Fruit fly (Drosophila melanogaster) whole organism, embryonic: Measurements from ENCODE around the gene CG4009.

Source experiments
- ATbp ChIP-seq: fragments of 200-800 bp; sonication (Bioruptor generic); optimal IDR thresholded peaks from 2 replicates; lab custom pipeline; 2017; ENCODE audit warnings: missing biosample characterization, mild to moderate bottlenecking, missing genetic modification characterization, missing genetic modification reagents
- B-H2 ChIP-seq: fragments of 200-800 bp; sonication (Bioruptor generic); optimal IDR thresholded peaks from 2 replicates; lab custom pipeline; 2018; ENCODE audit warnings: missing biosample characterization, mild to moderate bottlenecking, missing genetic modification characterization
- Bgb ChIP-seq: fragments of 200-800 bp; sonication (Bioruptor generic); IDR thresholded peaks from 2 replicates; pipeline ENCODE4 v1.3.6; 2022; ENCODE audit warnings: missing biosample characterization, missing genetic modification characterization; ENCODE audit not compliant: partially characterized antibody
- CG10366 ChIP-seq: fragments of 200-800 bp; sonication (Bioruptor generic); IDR thresholded peaks from 2 replicates; pipeline ENCODE4 v1.3.6; 2022; ENCODE audit warnings: missing biosample characterization, missing genetic modification characterization
- CG11456 ChIP-seq: fragments of 200-800 bp; sonication (Bioruptor generic); IDR thresholded peaks from 3 replicates; pipeline ENCODE4 v1.3.6; 2022; ENCODE audit warnings: missing biosample characterization, missing genetic modification characterization
- CG13287 ChIP-seq: fragments of 200-800 bp; sonication (Bioruptor generic); IDR thresholded peaks from 2 replicates; pipeline ENCODE4 v1.3.6; 2022; ENCODE audit warnings: missing biosample characterization, missing genetic modification characterization; ENCODE audit not compliant: partially characterized antibody
- CG15269 ChIP-seq: fragments of 200-800 bp; sonication (Bioruptor generic); optimal IDR thresholded peaks from 2 replicates; lab custom pipeline; 2018; ENCODE audit warnings: missing biosample characterization, mild to moderate bottlenecking, missing genetic modification characterization, moderate library complexity
- CG15479 ChIP-seq: fragments of 200-800 bp; sonication (Bioruptor generic); optimal IDR thresholded peaks from 3 replicates; lab custom pipeline; 2019; ENCODE audit warnings: missing biosample characterization, mild to moderate bottlenecking, missing genetic modification characterization, moderate library complexity
- CG16779 ChIP-seq: fragments of 200-800 bp; sonication (Bioruptor generic); IDR thresholded peaks from 2 replicates; pipeline ENCODE4 v1.3.6; 2022; ENCODE audit warnings: missing biosample characterization, missing genetic modification characterization
- CG17802 ChIP-seq: fragments of 200-800 bp; sonication (Bioruptor generic); optimal IDR thresholded peaks from 2 replicates; lab custom pipeline; 2018; ENCODE audit warnings: missing biosample characterization, mild to moderate bottlenecking, missing genetic modification characterization, moderate library complexity
- CG2116 ChIP-seq: fragments of 200-800 bp; sonication (Bioruptor generic); optimal IDR thresholded peaks from 3 replicates; lab custom pipeline; 2018; ENCODE audit warnings: missing biosample characterization, mild to moderate bottlenecking, missing genetic modification characterization
- CG2678 ChIP-seq: fragments of 200-800 bp; sonication (Bioruptor generic); optimal IDR thresholded peaks from 3 replicates; lab custom pipeline; 2019; ENCODE audit warnings: missing biosample characterization, mild to moderate bottlenecking, missing genetic modification characterization, moderate library complexity
- CG31224 ChIP-seq: fragments of 200-800 bp; sonication (Bioruptor generic); IDR thresholded peaks from 2 replicates; pipeline ENCODE4 v1.3.6; 2022; ENCODE audit warnings: missing biosample characterization, missing genetic modification characterization
- CG4360 ChIP-seq: fragments of 200-800 bp; sonication (Bioruptor generic); IDR thresholded peaks from 2 replicates; pipeline ENCODE4 v1.3.6; 2022; ENCODE audit warnings: missing biosample characterization, missing genetic modification characterization
- CG4617 ChIP-seq: fragments of 200-800 bp; sonication (Bioruptor generic); optimal IDR thresholded peaks from 3 replicates; lab custom pipeline; 2016; ENCODE audit warnings: missing biosample characterization, missing genetic modification characterization, borderline replicate concordance
- CG6254 ChIP-seq: fragments of 200-800 bp; sonication (Bioruptor generic); optimal IDR thresholded peaks from 3 replicates; lab custom pipeline; 2017; ENCODE audit warnings: mild to moderate bottlenecking, missing biosample characterization, missing genetic modification reagents, missing genetic modification characterization
- CG7271 ChIP-seq: fragments of 200-800 bp; sonication (Bioruptor generic); optimal IDR thresholded peaks from 2 replicates; lab custom pipeline; 2018; ENCODE audit warnings: missing biosample characterization, mild to moderate bottlenecking, missing genetic modification characterization, moderate library complexity
- CG7928 ChIP-seq: fragments of 200-800 bp; sonication (Bioruptor generic); optimal IDR thresholded peaks from 2 replicates; lab custom pipeline; 2017; ENCODE audit warnings: missing biosample characterization, mild to moderate bottlenecking, missing genetic modification characterization
- CG8359 ChIP-seq: fragments of 200-800 bp; sonication (Bioruptor generic); optimal IDR thresholded peaks from 2 replicates; lab custom pipeline; 2017; ENCODE audit warnings: missing biosample characterization, mild to moderate bottlenecking, missing genetic modification characterization, borderline replicate concordance
- CG8478 ChIP-seq: fragments of >200 bp; optimal IDR thresholded peaks from 2 replicates; lab custom pipeline; 2018
- CG9437 ChIP-seq: fragments of 200-800 bp; sonication (Bioruptor generic); optimal IDR thresholded peaks from 2 replicates; lab custom pipeline; 2018; ENCODE audit warnings: missing biosample characterization, mild to moderate bottlenecking, missing genetic modification characterization
- CrebB ChIP-seq: fragments of 200-800 bp; sonication (Bioruptor generic); optimal IDR thresholded peaks from 3 replicates; lab custom pipeline; 2018; ENCODE audit warnings: missing biosample characterization, mild to moderate bottlenecking, missing genetic modification characterization
- D ChIP-seq, 2 experiments: fragments of 200-800 bp in 1 of 2; fragments of >200 bp in 1 of 2; sonication (Bioruptor generic) in 1 of 2; optimal IDR thresholded peaks; 2 replicates in 1 of 2; 3 replicates in 1 of 2; lab custom pipeline; 2017; ENCODE audit warnings: mild to moderate bottlenecking in 1 of 2, missing biosample characterization in 1 of 2, missing genetic modification characterization in 1 of 2, missing genetic modification reagents in 1 of 2
- E2f1 ChIP-seq: fragments of 200-800 bp; sonication (Bioruptor generic); IDR thresholded peaks from 2 replicates; pipeline ENCODE4 v1.3.6; 2022; ENCODE audit warnings: missing biosample characterization, missing genetic modification characterization
- Eip74EF ChIP-seq, 2 experiments: fragments of 200-800 bp in 1 of 2; fragments of >200 bp in 1 of 2; sonication (Bioruptor generic) in 1 of 2; optimal IDR thresholded peaks; 2 replicates each; lab custom pipeline; 2017 to 2019; ENCODE audit warnings: missing biosample characterization in 2 of 2, missing genetic modification characterization in 2 of 2, mild to moderate bottlenecking in 1 of 2, moderate library complexity in 1 of 2
- Ets65A ChIP-seq: fragments of 200-800 bp; sonication (Bioruptor generic); peaks from one replicate; lab custom pipeline; 2016; ENCODE audit warnings: missing biosample characterization, missing genetic modification characterization
- Fer2 ChIP-seq: fragments of 200-800 bp; sonication (Bioruptor generic); optimal IDR thresholded peaks from 2 replicates; lab custom pipeline; 2018; ENCODE audit warnings: missing biosample characterization, mild to moderate bottlenecking, missing genetic modification characterization, moderate library complexity
- H15 ChIP-seq: fragments of 200-800 bp; sonication (Bioruptor generic); IDR thresholded peaks from 3 replicates; pipeline ENCODE4 v1.3.6; 2022; ENCODE audit warnings: missing biosample characterization, missing genetic modification characterization
- Hand ChIP-seq: fragments of 200-800 bp; sonication (Bioruptor generic); optimal IDR thresholded peaks from 2 replicates; lab custom pipeline; 2017; ENCODE audit warnings: mild to moderate bottlenecking, missing biosample characterization, missing genetic modification reagents, missing genetic modification characterization
- Hr39 ChIP-seq: fragments of >200 bp; optimal IDR thresholded peaks from 2 replicates; lab custom pipeline; 2017
- MTF-1 ChIP-seq: fragments of 200-800 bp; sonication (Bioruptor generic); optimal IDR thresholded peaks from 2 replicates; lab custom pipeline; 2018; ENCODE audit warnings: missing biosample characterization, mild to moderate bottlenecking, missing genetic modification characterization, borderline replicate concordance
- NK7.1 ChIP-seq: fragments of 200-800 bp; sonication (Bioruptor generic); optimal IDR thresholded peaks from 3 replicates; lab custom pipeline; 2016; ENCODE audit warnings: missing biosample characterization, missing genetic modification characterization
- Pdp1 ChIP-seq, 2 experiments: fragments of 200-800 bp; sonication (Bioruptor generic); optimal IDR thresholded peaks; 3 replicates each; lab custom pipeline; 2016; ENCODE audit warnings: missing biosample characterization in 2 of 2, missing genetic modification characterization in 2 of 2, mild to moderate bottlenecking in 1 of 2, moderate library complexity in 1 of 2
- TFAM ChIP-seq: fragments of 200-800 bp; sonication (Bioruptor generic); optimal IDR thresholded peaks from 2 replicates; lab custom pipeline; 2017; ENCODE audit warnings: missing biosample characterization, missing genetic modification characterization, inconsistent platforms
- Trl ChIP-seq, 3 experiments: fragments of >200 bp in 2 of 3; fragments of 200-800 bp in 1 of 3; sonication (Bioruptor generic) in 1 of 3; optimal IDR thresholded peaks; 2 replicates in 1 of 3; 3 replicates in 2 of 3; lab custom pipeline; 2016 to 2017; ENCODE audit warnings: missing biosample characterization in 1 of 3, missing genetic modification characterization in 1 of 3
- bowl ChIP-seq: fragments of 200-800 bp; sonication (Bioruptor generic); IDR thresholded peaks from 2 replicates; pipeline ENCODE4 v1.3.6; 2022; ENCODE audit warnings: missing biosample characterization, missing genetic modification characterization
- dimm ChIP-seq: fragments of 200-800 bp; sonication (Bioruptor generic); IDR thresholded peaks from 2 replicates; pipeline ENCODE4 v1.3.6; 2022; ENCODE audit warnings: missing biosample characterization, missing genetic modification characterization
- dpn ChIP-seq, 2 experiments: fragments of 200-800 bp; sonication (Bioruptor generic); optimal IDR thresholded peaks; 3 replicates each; lab custom pipeline; 2016; ENCODE audit warnings: missing biosample characterization in 2 of 2, missing genetic modification characterization in 2 of 2
- ems ChIP-seq: fragments of 200-800 bp; sonication (Bioruptor generic); optimal IDR thresholded peaks from 3 replicates; lab custom pipeline; 2016; ENCODE audit warnings: missing biosample characterization, missing genetic modification characterization
- fru ChIP-seq: fragments of >200 bp; optimal IDR thresholded peaks from 2 replicates; lab custom pipeline; 2017
- mirr ChIP-seq: fragments of 200-800 bp; sonication (Bioruptor generic); optimal IDR thresholded peaks from 3 replicates; lab custom pipeline; 2018; ENCODE audit warnings: missing biosample characterization, mild to moderate bottlenecking, missing genetic modification characterization
- org-1 ChIP-seq: fragments of 200-800 bp; sonication (Bioruptor generic); optimal IDR thresholded peaks from 2 replicates; lab custom pipeline; 2017; ENCODE audit warnings: missing biosample characterization, missing genetic modification characterization
- phol ChIP-seq: fragments of 200-800 bp; sonication (Bioruptor generic); optimal IDR thresholded peaks from 3 replicates; lab custom pipeline; 2018; ENCODE audit warnings: missing biosample characterization, mild to moderate bottlenecking, missing genetic modification characterization, moderate library complexity
- rib ChIP-seq: fragments of 200-800 bp; sonication (Bioruptor generic); IDR thresholded peaks from 2 replicates; pipeline ENCODE4 v1.3.6; 2022; ENCODE audit warnings: missing biosample characterization, missing genetic modification characterization
- slou ChIP-seq: fragments of 200-800 bp; sonication (Bioruptor generic); optimal IDR thresholded peaks from 3 replicates; lab custom pipeline; 2016; ENCODE audit warnings: missing biosample characterization, missing genetic modification characterization
- so ChIP-seq: fragments of 200-800 bp; sonication (Bioruptor generic); IDR thresholded peaks from 3 replicates; pipeline ENCODE4 v1.3.6; 2022; ENCODE audit warnings: missing biosample characterization, missing genetic modification characterization
- sob ChIP-seq: fragments of 200-800 bp; sonication (Bioruptor generic); IDR thresholded peaks from 2 replicates; pipeline ENCODE4 v1.3.6; 2022; ENCODE audit warnings: missing biosample characterization, missing genetic modification characterization
- tx ChIP-seq: fragments of 200-800 bp; sonication (Bioruptor generic); optimal IDR thresholded peaks from 2 replicates; lab custom pipeline; 2016; ENCODE audit warnings: missing biosample characterization, missing genetic modification characterization
- unc-4 ChIP-seq: fragments of 200-800 bp; sonication (Bioruptor generic); IDR thresholded peaks from 2 replicates; pipeline ENCODE4 v1.3.6; 2022; ENCODE audit warnings: missing biosample characterization, missing genetic modification characterization; ENCODE audit not compliant: partially characterized antibody
- yki ChIP-seq: fragments of >200 bp; optimal IDR thresholded peaks from 3 replicates; lab custom pipeline; 2018
- z ChIP-seq: fragments of 200-800 bp; sonication (Bioruptor generic); IDR thresholded peaks from 3 replicates; pipeline ENCODE4 v1.3.6; 2022; ENCODE audit warnings: missing biosample characterization, missing genetic modification characterization

The CG4009 gene

DNA sequence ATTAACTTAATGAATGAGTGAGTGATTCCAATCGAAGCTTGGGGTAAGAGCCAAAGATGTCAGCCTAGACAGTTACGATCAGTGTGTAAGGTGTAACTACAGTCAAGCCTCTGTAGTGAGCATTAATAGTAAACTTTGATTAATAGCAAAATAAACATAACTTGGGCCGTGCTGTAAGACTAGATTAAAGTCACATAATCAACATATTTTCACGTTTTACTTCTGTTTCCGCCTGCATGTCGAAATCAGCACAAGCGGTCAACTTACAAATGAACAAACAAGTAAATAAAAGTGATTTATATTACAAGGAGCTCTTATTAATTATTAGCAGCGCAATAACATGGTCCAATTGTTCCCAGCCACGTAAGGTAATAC, 47.9 kb downstream of the CG4009 start (continued):
- TF ChIP-seq Fer2 (tag; lab: Kevin White, UChicago) (no peak), CG10366 (GFP tag; lab: Robert Waterston, UW) (no peak), Eip74EF (GFP tag; optimal IDR thresholded peaks at IDR 0.05; lab: Kevin White, UChicago) (peak in 1 of 2 experiments; percentile 39), CG7928 (GFP tag; lab: Kevin White, UChicago) (no peak), TFAM (no peak), so (GFP tag; lab: Robert Waterston, UW) (no peak), fru (lab: Kevin White, UChicago) (no peak), CrebB (tag; lab: Kevin White, UChicago) (no peak), ATbp (GFP tag; lab: Kevin White, UChicago) (peak; percentile 10), CG4360 (no peak), tx (no peak), Ets65A (GFP tag; lab: Kevin White, UChicago) (no peak), CG15269 (tag; lab: Kevin White, UChicago) (peak; percentile 24), bowl (GFP tag; lab: Robert Waterston, UW) (no peak), CG8359 (GFP tag; lab: Kevin White, UChicago) (no peak), CG11456 (GFP tag; lab: Robert Waterston, UW) (no peak), mirr (no peak), CG31224 (GFP tag; lab: Robert Waterston, UW) (no peak), sob (no peak), yki (lab: Kevin White, UChicago) (no peak), CG2678 (peak; percentile 8), E2f1 (no peak), CG17802 (tag; lab: Kevin White, UChicago) (no peak), MTF-1 (no peak), CG9437 (no peak), z (GFP tag; lab: Robert Waterston, UW) (no peak), Hand (no peak), CG8478 (lab: Kevin White, UChicago) (no peak), unc-4 (GFP tag; lab: Robert Waterston, UW) (no peak), Trl (optimal IDR thresholded peaks at IDR 0.05; lab: Kevin White, UChicago) (peak in 1 of 2 experiments; percentile 20), Trl (GFP tag; optimal IDR thresholded peaks at IDR 0.05; lab: Kevin White, UChicago) (no peak), rib (GFP tag; lab: Robert Waterston, UW) (no peak), NK7.1 (no peak), Bgb (no peak), Pdp1 (GFP tag; optimal IDR thresholded peaks at IDR 0.05; lab: Kevin White, UChicago) (peak in 1 of 2 experiments; percentile 44), phol (no peak), B-H2 (GFP tag; lab: Kevin White, UChicago) (no peak), D (optimal IDR thresholded peaks at IDR 0.05; lab: Kevin White, UChicago) (no peak), D (GFP tag; optimal IDR thresholded peaks at IDR 0.05; lab: Kevin White, UChicago) (no peak), slou (GFP tag; lab: Kevin White, UChicago) (no peak), dpn (GFP tag; optimal IDR thresholded peaks at IDR 0.05; lab: Kevin White, UChicago) (peak in 1 of 2 experiments; percentile 10), CG7271 (tag; lab: Kevin White, UChicago) (no peak), org-1 (no peak), CG15479 (GFP tag; lab: Kevin White, UChicago) (no peak), Hr39 (lab: Kevin White, UChicago) (no peak), CG6254 (GFP tag; lab: Kevin White, UChicago) (no peak), CG4617 (no peak), ems (GFP tag; lab: Kevin White, UChicago) (no peak), CG16779 (GFP tag; lab: Robert Waterston, UW) (no peak), CG13287 (GFP tag; lab: Robert Waterston, UW) (no peak), H15 (GFP tag; lab: Robert Waterston, UW) (no peak), CG2116 (no peak), dimm (no peak)
